Fruit fly (Drosophila melanogaster) whole organism, embryonic: ENCODE results near the gene CG4594.
A peak's percentile ranks its signal among the peaks of the same experiment; 100 is the strongest.

ENCODE experiments used
- Ada2b ChIP-seq: fragments of 200-800 bp; sonication (Bioruptor generic); IDR thresholded peaks from 2 replicates; pipeline ENCODE4 v1.3.6; 2022; ENCODE audit warnings: missing biosample characterization, missing genetic modification characterization
- Antp ChIP-seq: fragments of 200-800 bp; sonication (Bioruptor generic); optimal IDR thresholded peaks from 3 replicates; lab custom pipeline; 2016; ENCODE audit warnings: missing biosample characterization, missing genetic modification characterization
- CG10565 ChIP-seq: fragments of 200-800 bp; sonication (Bioruptor generic); optimal IDR thresholded peaks from 3 replicates; lab custom pipeline; 2016; ENCODE audit warnings: missing biosample characterization, mild to moderate bottlenecking, missing genetic modification characterization
- CG11723 ChIP-seq: fragments of 200-800 bp; sonication (Bioruptor generic); optimal IDR thresholded peaks from 2 replicates; lab custom pipeline; 2017; ENCODE audit warnings: missing biosample characterization, mild to moderate bottlenecking, missing genetic modification characterization
- CG12071 ChIP-seq: fragments of 200-800 bp; sonication (Bioruptor generic); optimal IDR thresholded peaks from 3 replicates; lab custom pipeline; 2018; ENCODE audit warnings: missing biosample characterization, mild to moderate bottlenecking, missing genetic modification characterization
- CG13296 ChIP-seq: fragments of 200-800 bp; sonication (Bioruptor generic); optimal IDR thresholded peaks from 3 replicates; lab custom pipeline; 2018; ENCODE audit warnings: missing biosample characterization, mild to moderate bottlenecking, missing genetic modification characterization
- CG14050 ChIP-seq: fragments of 200-800 bp; sonication (Bioruptor generic); IDR thresholded peaks from 3 replicates; pipeline ENCODE4 v1.3.6; 2022; ENCODE audit warnings: missing biosample characterization, missing genetic modification characterization
- CG1529 ChIP-seq: fragments of 200-800 bp; sonication (Bioruptor generic); optimal IDR thresholded peaks from 3 replicates; lab custom pipeline; 2018; ENCODE audit warnings: missing biosample characterization, missing genetic modification characterization
- CG1647 ChIP-seq: fragments of 200-800 bp; sonication (Bioruptor generic); optimal IDR thresholded peaks from 3 replicates; lab custom pipeline; 2016; ENCODE audit warnings: missing biosample characterization, missing genetic modification characterization
- CG17361 ChIP-seq: fragments of 200-800 bp; sonication (Bioruptor generic); IDR thresholded peaks from 3 replicates; pipeline ENCODE4 v1.3.6; 2022; ENCODE audit warnings: missing biosample characterization, missing genetic modification characterization
- CG17612 ChIP-seq: fragments of 200-800 bp; sonication (Bioruptor generic); IDR thresholded peaks from 2 replicates; pipeline ENCODE4 v1.3.6; 2022; ENCODE audit warnings: missing biosample characterization, missing genetic modification characterization
- CG2199 ChIP-seq: fragments of 200-800 bp; sonication (Bioruptor generic); IDR thresholded peaks from 3 replicates; pipeline ENCODE4 v1.3.6; 2022; ENCODE audit warnings: missing biosample characterization, missing genetic modification characterization
- CG2712 ChIP-seq: fragments of 200-800 bp; optimal IDR thresholded peaks from 3 replicates; lab custom pipeline; 2019; ENCODE audit warnings: missing biosample characterization, mild to moderate bottlenecking, missing genetic modification characterization, moderate library complexity
- CG31388 ChIP-seq: fragments of 200-800 bp; sonication (Bioruptor generic); optimal IDR thresholded peaks from 2 replicates; lab custom pipeline; 2016; ENCODE audit warnings: missing biosample characterization, missing genetic modification characterization
- CG3281 ChIP-seq: fragments of 200-800 bp; sonication (Bioruptor generic); optimal IDR thresholded peaks from 3 replicates; lab custom pipeline; 2017; ENCODE audit warnings: missing biosample characterization, mild to moderate bottlenecking, missing genetic modification characterization
- CG33213 ChIP-seq: fragments of 200-800 bp; sonication (Bioruptor generic); optimal IDR thresholded peaks from 3 replicates; lab custom pipeline; 2016; ENCODE audit warnings: missing biosample characterization, missing genetic modification characterization
- CG33557 ChIP-seq: fragments of 200-800 bp; sonication (Bioruptor generic); optimal IDR thresholded peaks from 2 replicates; lab custom pipeline; 2019; ENCODE audit warnings: missing biosample characterization, mild to moderate bottlenecking, missing genetic modification characterization, moderate library complexity
- CG3847 ChIP-seq: fragments of 200-800 bp; sonication (Bioruptor generic); IDR thresholded peaks from 2 replicates; pipeline ENCODE4 v1.3.6; 2022; ENCODE audit warnings: missing biosample characterization, missing genetic modification characterization
- CG4328 ChIP-seq: fragments of 200-800 bp; sonication (Bioruptor generic); optimal IDR thresholded peaks from 3 replicates; lab custom pipeline; 2017; ENCODE audit warnings: missing biosample characterization, missing genetic modification reagents, missing genetic modification characterization
- CG6654 ChIP-seq: fragments of 200-800 bp; sonication (Bioruptor generic); optimal IDR thresholded peaks from 2 replicates; lab custom pipeline; 2017; ENCODE audit warnings: missing biosample characterization, mild to moderate bottlenecking, missing genetic modification characterization
- CG8290 ChIP-seq, 3 experiments: fragments of 200-800 bp; sonication (Bioruptor generic); optimal IDR thresholded peaks; 2 replicates each; lab custom pipeline; 2016 to 2019; ENCODE audit warnings: missing biosample characterization in 3 of 3, missing genetic modification characterization in 3 of 3, mild to moderate bottlenecking in 2 of 3, moderate library complexity in 1 of 3
- CG8478 ChIP-seq: fragments of >200 bp; optimal IDR thresholded peaks from 2 replicates; lab custom pipeline; 2018
- Dip3 ChIP-seq: fragments of 200-800 bp; sonication (Bioruptor generic); optimal IDR thresholded peaks from 3 replicates; lab custom pipeline; 2016; ENCODE audit warnings: missing biosample characterization, missing genetic modification characterization
- E2f2 ChIP-seq: fragments of 200-800 bp; sonication (Bioruptor generic); IDR thresholded peaks from 2 replicates; pipeline ENCODE4 v1.3.6; 2022; ENCODE audit warnings: missing biosample characterization, missing genetic modification characterization
- GATAe ChIP-seq: fragments of 200-800 bp; sonication (Bioruptor generic); conservative IDR thresholded peaks from 2 replicates; pipeline ENCODE4 v1.3.6; 2022; ENCODE audit warnings: missing biosample characterization, missing genetic modification characterization
- Hmr ChIP-seq: fragments of 200-800 bp; sonication (Bioruptor generic); optimal IDR thresholded peaks from 3 replicates; lab custom pipeline; 2017; ENCODE audit warnings: mild to moderate bottlenecking, missing biosample characterization, missing genetic modification reagents, missing genetic modification characterization
- Kr ChIP-seq: fragments of 200-800 bp; sonication (Bioruptor generic); optimal IDR thresholded peaks from 2 replicates; lab custom pipeline; 2017; ENCODE audit warnings: missing biosample characterization, mild to moderate bottlenecking, missing genetic modification characterization
- MESR4 ChIP-seq: fragments of 200-800 bp; sonication (Bioruptor generic); optimal IDR thresholded peaks from 2 replicates; lab custom pipeline; 2018; ENCODE audit warnings: missing biosample characterization, mild to moderate bottlenecking, missing genetic modification characterization, moderate library complexity
- Nf-YC ChIP-seq: fragments of 200-800 bp; optimal IDR thresholded peaks from 3 replicates; lab custom pipeline; 2019; ENCODE audit warnings: missing biosample characterization, mild to moderate bottlenecking, missing genetic modification characterization, moderate library complexity
- Oaz ChIP-seq: fragments of 200-800 bp; sonication (Bioruptor generic); IDR thresholded peaks from 2 replicates; pipeline ENCODE4 v1.3.6; 2022; ENCODE audit warnings: missing biosample characterization, missing genetic modification characterization
- PHDP ChIP-seq: fragments of 200-800 bp; sonication (Bioruptor generic); optimal IDR thresholded peaks from 3 replicates; lab custom pipeline; 2018; ENCODE audit warnings: missing biosample characterization, mild to moderate bottlenecking, missing genetic modification characterization, moderate library complexity
- Spps ChIP-seq: fragments of 200-800 bp; sonication (Bioruptor generic); optimal IDR thresholded peaks from 2 replicates; lab custom pipeline; 2018; ENCODE audit warnings: missing biosample characterization, mild to moderate bottlenecking, missing genetic modification characterization
- Stat92E ChIP-seq, 3 experiments: fragments of >200 bp in 2 of 3; fragments of 200-800 bp in 1 of 3; sonication (Bioruptor generic) in 1 of 3; optimal IDR thresholded peaks; 2 replicates each; lab custom pipeline; 2017 to 2019; ENCODE audit warnings: missing biosample characterization in 3 of 3, missing genetic modification characterization in 3 of 3, mild to moderate bottlenecking in 1 of 3, moderate library complexity in 1 of 3
- ab ChIP-seq: fragments of 200-800 bp; sonication (Bioruptor generic); optimal IDR thresholded peaks from 2 replicates; lab custom pipeline; 2016; ENCODE audit warnings: missing biosample characterization, missing genetic modification characterization
- ato ChIP-seq: fragments of 200-800 bp; sonication (Bioruptor generic); IDR thresholded peaks from 2 replicates; pipeline ENCODE4 v1.3.6; 2022; ENCODE audit warnings: missing biosample characterization, missing genetic modification characterization; ENCODE audit not compliant: partially characterized antibody
- az2 ChIP-seq: fragments of 200-800 bp; sonication (Bioruptor generic); optimal IDR thresholded peaks from 3 replicates; lab custom pipeline; 2016; ENCODE audit warnings: missing biosample characterization, missing genetic modification characterization
- disco-r ChIP-seq: fragments of 200-800 bp; sonication (Bioruptor generic); optimal IDR thresholded peaks from 2 replicates; lab custom pipeline; 2016; ENCODE audit warnings: missing biosample characterization, missing genetic modification characterization
- dpn ChIP-seq, 2 experiments: fragments of 200-800 bp; sonication (Bioruptor generic); optimal IDR thresholded peaks; 3 replicates each; lab custom pipeline; 2016; ENCODE audit warnings: missing biosample characterization in 2 of 2, missing genetic modification characterization in 2 of 2
- eyg ChIP-seq: fragments of 200-800 bp; sonication (Bioruptor generic); optimal IDR thresholded peaks from 3 replicates; lab custom pipeline; 2016; ENCODE audit warnings: missing biosample characterization, missing genetic modification characterization
- gro ChIP-seq: fragments of 200-800 bp; sonication (Bioruptor generic); optimal IDR thresholded peaks from 2 replicates; lab custom pipeline; 2016; ENCODE audit warnings: missing biosample characterization, missing genetic modification characterization
- hkb ChIP-seq, 2 experiments: fragments of 200-800 bp in 1 of 2; fragments of >200 bp in 1 of 2; sonication (Bioruptor generic) in 1 of 2; IDR thresholded peaks in 1 of 2; optimal IDR thresholded peaks in 1 of 2; 2 replicates each; pipeline versions ENCODE4 v1.3.6 to Lab custom; 2017 to 2022; ENCODE audit warnings: missing biosample characterization in 1 of 2, missing genetic modification characterization in 1 of 2
- jigr1 ChIP-seq: fragments of 200-800 bp; sonication (Bioruptor generic); IDR thresholded peaks from 3 replicates; pipeline ENCODE4 v1.3.6; 2022; ENCODE audit warnings: missing biosample characterization, missing genetic modification characterization
- kni ChIP-seq: fragments of 200-800 bp; sonication (Bioruptor generic); optimal IDR thresholded peaks from 3 replicates; lab custom pipeline; 2017; ENCODE audit warnings: mild to moderate bottlenecking, missing biosample characterization, missing genetic modification reagents, missing genetic modification characterization
- lab ChIP-seq: fragments of 200-800 bp; sonication (Bioruptor generic); optimal IDR thresholded peaks from 3 replicates; lab custom pipeline; 2017; ENCODE audit warnings: missing biosample characterization, missing genetic modification characterization, mild to moderate bottlenecking, moderate library complexity, missing genetic modification reagents
- nom ChIP-seq: fragments of 200-800 bp; sonication (Bioruptor generic); optimal IDR thresholded peaks from 2 replicates; lab custom pipeline; 2017; ENCODE audit warnings: missing biosample characterization, missing genetic modification characterization, mild to moderate bottlenecking, moderate library complexity, missing genetic modification reagents
- pho ChIP-seq: fragments of 200-800 bp; sonication (Bioruptor generic); optimal IDR thresholded peaks from 2 replicates; lab custom pipeline; 2016; ENCODE audit warnings: missing biosample characterization, missing genetic modification characterization
- repo ChIP-seq: fragments of 200-800 bp; sonication (Bioruptor generic); optimal IDR thresholded peaks from 2 replicates; lab custom pipeline; 2016; ENCODE audit warnings: missing biosample characterization, missing genetic modification characterization
- sens-2 ChIP-seq: fragments of 200-800 bp; sonication (Bioruptor generic); IDR thresholded peaks from 2 replicates; pipeline ENCODE4 v1.3.6; 2022; ENCODE audit warnings: missing biosample characterization, missing genetic modification characterization
- shn ChIP-seq: fragments of 200-800 bp; sonication (Bioruptor generic); optimal IDR thresholded peaks from 3 replicates; lab custom pipeline; 2016; ENCODE audit warnings: missing biosample characterization, missing genetic modification characterization
- tap ChIP-seq: fragments of 200-800 bp; optimal IDR thresholded peaks from 3 replicates; lab custom pipeline; 2019; ENCODE audit warnings: missing biosample characterization, mild to moderate bottlenecking, missing genetic modification characterization, moderate library complexity
- toy ChIP-seq: fragments of 200-800 bp; sonication (Bioruptor generic); IDR thresholded peaks from 2 replicates; pipeline ENCODE4 v1.3.6; 2022; ENCODE audit warnings: missing biosample characterization, missing genetic modification characterization
- tx ChIP-seq: fragments of 200-800 bp; sonication (Bioruptor generic); optimal IDR thresholded peaks from 2 replicates; lab custom pipeline; 2016; ENCODE audit warnings: missing biosample characterization, missing genetic modification characterization

The CG4594 gene

DNA sequence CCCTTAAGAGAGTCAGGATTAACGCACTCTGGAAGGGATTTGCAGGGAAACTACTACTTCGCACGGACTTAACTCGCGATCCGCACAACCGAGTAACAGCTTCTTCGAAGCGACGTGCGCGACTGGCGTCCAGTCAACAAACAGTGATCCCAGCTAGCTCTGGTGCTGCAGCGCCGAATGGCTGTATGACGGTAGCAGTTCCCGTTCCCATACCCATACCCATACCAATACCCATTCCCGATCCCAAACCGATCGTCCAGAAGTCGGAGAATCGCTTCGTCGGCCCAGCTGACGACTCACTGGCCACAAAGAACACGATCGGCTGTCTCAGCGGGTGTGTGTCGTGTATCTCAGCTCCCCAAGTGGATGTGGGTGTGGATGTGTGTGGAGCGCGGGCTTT lies 27.3 kb downstream of the CG4594 start, which contains the start of gene CG5853 (continued):
- TF ChIP-seq Hmr (no peak), E2f2 (GFP tag; lab: Robert Waterston, UW) (no peak), CG6654 (GFP tag; lab: Kevin White, UChicago) (no peak), sens-2 (no peak), CG17612 (GFP tag; lab: Robert Waterston, UW) (no peak), CG3281 (no peak), CG33213 (GFP tag; lab: Kevin White, UChicago) (no peak), ab (GFP tag; lab: Kevin White, UChicago) (no peak), CG2199 (GFP tag; lab: Robert Waterston, UW) (no peak), CG2712 (tag; lab: Kevin White, UChicago) (no peak), hkb (optimal IDR thresholded peaks at IDR 0.05; lab: Kevin White, UChicago) (no peak), hkb (GFP tag; IDR thresholded peaks at IDR 0.05; lab: Robert Waterston, UW) (no peak), CG12071 (GFP tag; lab: Kevin White, UChicago) (no peak), toy (GFP tag; lab: Robert Waterston, UW) (no peak), CG10565 (no peak), Nf-YC (tag; lab: Kevin White, UChicago) (no peak), kni (GFP tag; lab: Kevin White, UChicago) (peak; percentile 67), CG8478 (lab: Kevin White, UChicago) (no peak), Ada2b (GFP tag; lab: Robert Waterston, UW) (no peak), tx (GFP tag; lab: Kevin White, UChicago) (no peak), CG14050 (no peak), CG33557 (GFP tag; lab: Kevin White, UChicago) (no peak), CG11723 (no peak), CG17361 (GFP tag; lab: Robert Waterston, UW) (no peak), nom (GFP tag; lab: Kevin White, UChicago) (peak; percentile 74), gro (GFP tag; lab: Kevin White, UChicago) (no peak), tap (tag; lab: Kevin White, UChicago) (no peak), eyg (GFP tag; lab: Kevin White, UChicago) (no peak), shn (no peak), dpn (GFP tag; optimal IDR thresholded peaks at IDR 0.05; lab: Kevin White, UChicago) (no peak), ato (GFP tag; lab: Robert Waterston, UW) (no peak), Stat92E (GFP tag; optimal IDR thresholded peaks at IDR 0.05; lab: Kevin White, UChicago) (no peak), Antp (GFP tag; lab: Kevin White, UChicago) (no peak), Dip3 (GFP tag; lab: Kevin White, UChicago) (no peak), Oaz (GFP tag; lab: Robert Waterston, UW) (no peak), jigr1 (no peak), CG31388 (no peak), PHDP (tag; lab: Kevin White, UChicago) (peak; percentile 4), az2 (no peak), Spps (tag; lab: Kevin White, UChicago) (no peak), disco-r (GFP tag; lab: Kevin White, UChicago) (no peak), CG8290 (GFP tag; optimal IDR thresholded peaks at IDR 0.05; lab: Kevin White, UChicago) (no peak), CG8290 (tag; optimal IDR thresholded peaks at IDR 0.05; lab: Kevin White, UChicago) (peak in 1 of 2 experiments; percentile 73), CG3847 (GFP tag; lab: Robert Waterston, UW) (no peak), lab (GFP tag; lab: Kevin White, UChicago) (peak; percentile 70), CG13296 (GFP tag; lab: Kevin White, UChicago) (no peak), Kr (GFP tag; lab: Kevin White, UChicago) (no peak), MESR4 (GFP tag; lab: Kevin White, UChicago) (no peak), pho (GFP tag; lab: Kevin White, UChicago) (peak; percentile 7), CG1647 (GFP tag; lab: Kevin White, UChicago) (no peak), CG1529 (no peak), CG4328 (GFP tag; lab: Kevin White, UChicago) (no peak), repo (no peak), GATAe (GFP tag; lab: Robert Waterston, UW) (no peak; the same call in 1 of the 2 replicates)
